Worm (Caenorhabditis elegans) whole organism, early embryonic: ENCODE data around the gene ZK1086.2.

ENCODE experiments used
- B0310.2 ChIP-seq: sonication (generic microtip); optimal IDR thresholded peaks from 2 replicates; lab custom pipeline; 2016; ENCODE audit warnings: mild to moderate bottlenecking, missing genetic modification characterization, missing compliant biosample characterization
- F13C5.2 ChIP-seq: sonication (generic microtip); optimal IDR thresholded peaks from 2 replicates; lab custom pipeline; 2017; ENCODE audit warnings: mild to moderate bottlenecking, missing genetic modification characterization, inconsistent platforms, missing compliant biosample characterization
- ama-1 ChIP-seq: fragments of 150-350 bp; optimal IDR thresholded peaks from 2 replicates; lab custom pipeline; 2014
- ceh-13 ChIP-seq: fragments of 200-800 bp; sonication (Bioruptor generic); optimal IDR thresholded peaks from 2 replicates; lab custom pipeline; 2018; ENCODE audit warnings: mild to moderate bottlenecking, missing genetic modification characterization, missing compliant biosample characterization
- ceh-36 ChIP-seq: sonication (generic microtip); optimal IDR thresholded peaks from 2 replicates; lab custom pipeline; 2016; ENCODE audit warnings: missing genetic modification characterization, inconsistent platforms, missing compliant biosample characterization
- ets-7 ChIP-seq: sonication (generic microtip); optimal IDR thresholded peaks from 2 replicates; lab custom pipeline; 2016; ENCODE audit warnings: missing genotype, missing genetic modification characterization, missing compliant biosample characterization
- flt-1 ChIP-seq: fragments of 200-800 bp; sonication (Bioruptor generic); IDR thresholded peaks from 2 replicates; pipeline ENCODE4 v1.3.6; 2022; ENCODE audit warnings: missing genetic modification characterization, missing compliant biosample characterization
- hnd-1 ChIP-seq: sonication (generic microtip); optimal IDR thresholded peaks from 2 replicates; lab custom pipeline; 2016; ENCODE audit warnings: missing genetic modification characterization, missing compliant biosample characterization
- pes-1 ChIP-seq: fragments of 200-800 bp; sonication (Bioruptor generic); IDR thresholded peaks from 2 replicates; pipeline ENCODE4 v1.3.6; 2022; ENCODE audit warnings: missing genetic modification reagents, missing genetic modification characterization, missing compliant biosample characterization
- sea-1 ChIP-seq: fragments of 200-800 bp; sonication (Bioruptor generic); conservative IDR thresholded peaks from 2 replicates; pipeline ENCODE4 v1.3.6; 2022; ENCODE audit warnings: missing genetic modification characterization, missing compliant biosample characterization
- tbx-11 ChIP-seq: fragments of 200-800 bp; sonication (Bioruptor generic); IDR thresholded peaks from 2 replicates; pipeline ENCODE4 v1.3.6; 2022; ENCODE audit warnings: missing genetic modification characterization, missing compliant biosample characterization
- tra-4 ChIP-seq: sonication (generic microtip); optimal IDR thresholded peaks from 2 replicates; lab custom pipeline; 2017; ENCODE audit warnings: missing genetic modification characterization, missing compliant biosample characterization

- no peak for TF ChIP-seq hnd-1 (tag; lab: Kevin White, UChicago)
- no peak for TF ChIP-seq tra-4 (tag; lab: Kevin White, UChicago)
- TF ChIP-seq B0310.2 (tag; lab: Kevin White, UChicago) = no peak
- TF ChIP-seq ama-1 (lab: Kevin White, UChicago) = no peak
- TF ChIP-seq ets-7 (tag; lab: Kevin White, UChicago) = no peak
- no peak for TF ChIP-seq ceh-36 (tag; lab: Kevin White, UChicago)
- no peak for TF ChIP-seq sea-1 (GFP tag; lab: Robert Waterston, UW)
- no peak for TF ChIP-seq tbx-11 (GFP tag; lab: Robert Waterston, UW)
- no peak for TF ChIP-seq F13C5.2 (tag; lab: Kevin White, UChicago)
- no peak for TF ChIP-seq pes-1 (GFP tag; lab: Robert Waterston, UW)
- no peak for TF ChIP-seq flt-1 (GFP tag; lab: Robert Waterston, UW)
- TF ChIP-seq ceh-13 = no peak
Observed at ce11 chrX:13774144-13774543, 19.3 kb downstream of the ZK1086.2 start.
